Fruit fly (Drosophila melanogaster) whole organism, embryonic: ENCODE measurements around the gene Tmx3.

Experiments used
- ERR ChIP-seq: fragments of 200-800 bp; sonication (Bioruptor generic); optimal IDR thresholded peaks from 2 replicates; lab custom pipeline; 2016; ENCODE audit warnings: missing biosample characterization, missing genetic modification characterization
- crc ChIP-seq: fragments of 200-800 bp; sonication (Bioruptor generic); optimal IDR thresholded peaks from 2 replicates; lab custom pipeline; 2016; ENCODE audit warnings: missing biosample characterization, missing genetic modification characterization

DNA sequence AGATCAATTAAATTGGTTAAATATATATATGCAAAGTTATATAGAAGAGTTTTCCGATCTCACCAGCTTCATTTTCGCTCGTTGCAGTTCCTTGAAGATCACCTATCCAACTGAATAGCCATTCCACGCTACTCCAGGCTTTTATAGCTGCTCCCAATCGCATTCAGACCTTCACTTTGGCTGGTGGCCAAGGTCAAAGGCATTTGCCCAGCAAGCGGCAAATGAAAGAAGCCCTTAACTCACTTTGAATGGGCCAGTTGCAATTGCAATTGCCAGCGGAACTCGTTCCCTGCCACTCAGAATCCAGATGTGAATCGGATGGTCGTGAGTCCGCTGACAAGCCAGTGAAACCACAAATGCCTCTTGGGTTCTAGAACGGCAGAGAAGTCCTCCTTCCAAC lies 32.6 kb downstream of the Tmx3 start, which contains the start of gene CG34247:
- TF ChIP-seq crc (GFP tag; lab: Kevin White, UChicago) (no peak), ERR (no peak)
